Worm (Caenorhabditis elegans): Measurements from ENCODE around the gene fbxa-105.

- TF ChIP-seq nhr-25 (tag; optimal IDR thresholded peaks at IDR 0.05) = no peak
- no peak for TF ChIP-seq pqm-1 (tag; optimal IDR thresholded peaks at IDR 0.05)
- TF ChIP-seq egl-27 (tag; optimal IDR thresholded peaks at IDR 0.05) = no peak
- TF ChIP-seq snpc-4 (tag; optimal IDR thresholded peaks at IDR 0.05) = no peak
- no peak for TF ChIP-seq daf-12 (tag; optimal IDR thresholded peaks at IDR 0.05)
These were observed 3.5 kb upstream of the fbxa-105 start, which contains the start of gene srx-9 for ce11 chrV:7395359-7395758.
